Fruit fly (Drosophila melanogaster): ENCODE results near the gene DCTN5-p25.

The DCTN5-p25 gene

DNA sequence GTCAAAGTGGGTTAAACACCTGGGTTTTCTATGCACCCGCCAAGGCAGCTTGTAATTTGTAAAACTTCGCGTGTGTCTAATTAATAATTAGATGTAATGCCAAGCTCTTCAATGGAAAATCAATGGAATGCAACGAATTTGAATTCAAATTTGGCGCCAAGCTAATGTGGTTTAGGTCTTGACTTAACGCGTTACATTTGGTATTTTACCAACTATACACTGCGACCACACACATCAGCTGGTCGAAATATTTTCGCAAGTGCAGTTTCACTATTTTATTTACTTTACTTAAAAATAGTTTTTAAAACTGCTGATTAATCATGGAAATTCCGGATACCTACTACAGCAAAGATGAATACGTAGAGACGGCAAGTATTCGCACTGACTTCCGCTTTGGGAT lies at the start of gene DCTN5-p25:
Gene DCTN5-p25, plus strand, starts transcription at position 229 of the 400 bp plus-strand sequence.
- TF ChIP-seq fkh (GFP tag; optimal IDR thresholded peaks at IDR 0.05) (peak; percentile 64), dsx (GFP tag; optimal IDR thresholded peaks at IDR 0.05; ENCODE audit: poor library complexity, severe bottlenecking) (no peak), Sox15 (GFP tag; optimal IDR thresholded peaks at IDR 0.05) (no peak), CG11902 (GFP tag; optimal IDR thresholded peaks at IDR 0.05) (no peak)

DNA sequence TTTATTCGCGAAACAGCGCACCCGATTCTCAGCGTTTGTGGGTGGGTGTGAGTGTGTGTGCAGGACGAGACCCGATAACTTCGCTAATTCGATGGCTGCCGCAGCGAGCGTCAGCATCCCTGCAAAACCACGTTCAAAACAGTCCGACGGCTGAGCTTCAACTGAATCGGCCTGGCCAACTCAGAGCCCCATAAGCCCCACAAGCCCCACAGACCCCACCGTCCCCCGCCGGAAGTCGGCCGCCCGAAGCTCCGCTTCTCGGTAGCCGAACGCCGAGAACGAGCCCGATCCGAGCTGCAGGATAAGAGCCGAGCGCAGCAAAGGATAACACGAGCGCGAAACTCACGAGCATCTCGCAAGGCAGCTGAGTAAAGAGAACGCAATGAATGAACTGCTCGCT lies 33.4 kb upstream of the DCTN5-p25 start, which contains the start of gene side-II:
Gene side-II, minus strand, starts transcription at position 168 of the 400 bp plus-strand sequence.
- no peak for TF ChIP-seq net (GFP tag; optimal IDR thresholded peaks at IDR 0.05)
- no peak for TF ChIP-seq fd59A (GFP tag; optimal IDR thresholded peaks at IDR 0.05)
- TF ChIP-seq eg (GFP tag; IDR thresholded peaks at IDR 0.05): no peak
- TF ChIP-seq CG6808 (GFP tag; optimal IDR thresholded peaks at IDR 0.05): no peak
- no peak for TF ChIP-seq CG6276 (GFP tag; optimal IDR thresholded peaks at IDR 0.05)
- no peak for TF ChIP-seq Sox14 (GFP tag; optimal IDR thresholded peaks at IDR 0.05)
- no peak for TF ChIP-seq CG8119 (GFP tag; IDR thresholded peaks at IDR 0.05)
- TF ChIP-seq CG32006 (GFP tag; optimal IDR thresholded peaks at IDR 0.05): no peak
- TF ChIP-seq Eip75B (GFP tag; optimal IDR thresholded peaks at IDR 0.05): no peak
- no peak for TF ChIP-seq spab (GFP tag; optimal IDR thresholded peaks at IDR 0.05)
- TF ChIP-seq CG11902 (GFP tag; optimal IDR thresholded peaks at IDR 0.05): no peak
- TF ChIP-seq OdsH (GFP tag; optimal IDR thresholded peaks at IDR 0.05): no peak
- TF ChIP-seq Lpt (GFP tag; optimal IDR thresholded peaks at IDR 0.05): no peak
- TF ChIP-seq CG11762 (GFP tag; optimal IDR thresholded peaks at IDR 0.05; ENCODE audit: insufficient read depth): no peak
- no peak for TF ChIP-seq CG6854 (GFP tag; optimal IDR thresholded peaks at IDR 0.05)

DNA sequence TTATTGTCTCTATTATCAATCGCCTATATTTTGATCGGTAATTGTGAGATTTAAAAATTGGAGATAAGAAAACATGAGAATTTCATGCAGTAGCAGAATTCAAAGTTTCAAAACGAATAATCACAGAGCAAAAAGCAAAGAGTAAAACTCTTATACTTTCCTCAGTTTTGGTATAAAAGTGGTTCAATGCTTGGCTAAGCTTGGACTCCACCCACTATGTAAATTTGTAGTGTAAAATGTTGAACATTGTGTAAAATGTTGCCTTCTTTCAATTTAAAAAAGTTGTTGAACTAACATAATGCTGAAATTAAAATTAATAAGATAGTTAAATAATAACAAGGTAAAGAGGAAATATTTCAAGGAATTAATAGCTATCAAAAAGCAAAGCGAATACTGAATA lies 32.7 kb upstream of the DCTN5-p25 start:
- TF ChIP-seq Eip75B (GFP tag; optimal IDR thresholded peaks at IDR 0.05) (no peak), CG15336 (GFP tag; IDR thresholded peaks at IDR 0.05) (no peak), ss (GFP tag; optimal IDR thresholded peaks at IDR 0.05) (no peak), Sox14 (GFP tag; optimal IDR thresholded peaks at IDR 0.05) (no peak), Hr4 (GFP tag; optimal IDR thresholded peaks at IDR 0.05) (no peak), salr (GFP tag; optimal IDR thresholded peaks at IDR 0.05) (no peak), pdm3 (GFP tag; optimal IDR thresholded peaks at IDR 0.05) (no peak), svp (GFP tag) (no peak), lz (GFP tag; optimal IDR thresholded peaks at IDR 0.05) (no peak), Met (GFP tag; optimal IDR thresholded peaks at IDR 0.05) (no peak), dsx (GFP tag; optimal IDR thresholded peaks at IDR 0.05; ENCODE audit: poor library complexity, severe bottlenecking) (no peak), CG8319 (GFP tag; optimal IDR thresholded peaks at IDR 0.05) (no peak), net (GFP tag; optimal IDR thresholded peaks at IDR 0.05) (no peak), spab (GFP tag; optimal IDR thresholded peaks at IDR 0.05) (no peak), eg (GFP tag; IDR thresholded peaks at IDR 0.05) (no peak), vri (GFP tag; optimal IDR thresholded peaks at IDR 0.05) (no peak), CG4318 (GFP tag; optimal IDR thresholded peaks at IDR 0.05) (no peak), CG6792 (GFP tag; optimal IDR thresholded peaks at IDR 0.05) (no peak)

DNA sequence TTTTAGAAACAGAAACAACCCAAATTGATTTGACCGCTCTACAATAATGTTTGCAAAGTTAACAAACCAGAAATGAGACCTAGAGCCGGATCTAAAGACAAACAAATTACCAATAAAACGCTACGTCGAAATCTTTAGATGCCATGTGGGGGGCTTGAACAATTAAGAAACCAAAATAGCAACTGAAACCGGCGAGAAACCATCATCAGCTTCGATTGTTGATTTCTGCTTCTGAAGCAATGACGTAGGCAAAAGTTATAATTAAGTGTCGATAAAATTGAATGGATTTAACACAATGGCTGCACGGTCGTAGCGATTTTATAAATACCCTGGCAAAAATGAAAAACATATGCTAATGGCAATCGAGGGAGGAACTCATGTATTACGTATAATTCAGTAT lies 12.6 kb upstream of the DCTN5-p25 start:
- TF ChIP-seq Sox102F (GFP tag; optimal IDR thresholded peaks at IDR 0.05): no peak
- TF ChIP-seq OdsH (GFP tag; optimal IDR thresholded peaks at IDR 0.05): no peak
- no peak for TF ChIP-seq Smox (GFP tag; optimal IDR thresholded peaks at IDR 0.05)
- TF ChIP-seq Met (GFP tag; optimal IDR thresholded peaks at IDR 0.05): no peak
- TF ChIP-seq CG32006 (GFP tag; optimal IDR thresholded peaks at IDR 0.05): no peak
- TF ChIP-seq CG6854 (GFP tag; optimal IDR thresholded peaks at IDR 0.05): no peak

DNA sequence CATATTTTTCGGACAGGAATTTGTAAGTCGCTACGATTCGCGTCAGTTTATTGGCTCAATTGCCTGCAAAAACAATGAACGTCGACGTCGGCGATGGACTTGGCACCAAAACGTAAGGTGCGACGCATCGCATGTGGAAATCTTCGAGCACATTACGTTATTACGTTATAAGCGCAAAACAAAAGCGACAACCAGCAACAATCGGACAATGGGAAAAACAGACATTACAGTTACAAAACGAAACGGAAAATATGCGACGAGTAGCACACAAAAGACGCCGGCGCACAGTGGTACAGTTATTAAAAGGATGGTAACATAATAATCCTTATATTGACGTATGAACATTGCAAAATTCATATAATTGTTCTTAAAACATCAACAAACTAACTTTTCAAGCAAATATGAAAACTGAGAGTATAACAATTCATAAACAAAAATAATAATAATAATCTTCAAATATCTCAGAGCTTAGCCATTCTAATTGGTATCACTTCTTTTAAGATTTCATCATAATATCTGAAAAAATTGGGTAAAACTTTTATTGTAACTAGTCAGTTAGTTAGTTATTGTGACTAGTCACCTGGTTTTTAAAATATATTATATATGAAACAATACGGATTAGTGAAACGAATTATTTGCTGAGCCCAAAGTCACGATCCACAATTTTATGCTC lies 10.6 kb upstream of the DCTN5-p25 start:
- peak; percentile 21 for TF ChIP-seq topi (GFP tag; optimal IDR thresholded peaks at IDR 0.05)
- no peak for TF ChIP-seq Gug (GFP tag; IDR thresholded peaks at IDR 0.05)
- TF ChIP-seq CG6792 (GFP tag; optimal IDR thresholded peaks at IDR 0.05): peak; percentile 51
- TF ChIP-seq Hr4 (GFP tag; optimal IDR thresholded peaks at IDR 0.05): peak; percentile 74
- no peak for TF ChIP-seq dac (GFP tag; optimal IDR thresholded peaks at IDR 0.05)
- no peak for TF ChIP-seq CG6163 (GFP tag; IDR thresholded peaks at IDR 0.05)
- TF ChIP-seq fkh (GFP tag; optimal IDR thresholded peaks at IDR 0.05): no peak
- peak; percentile 50; the same call in 1 of the 2 replicates for TF ChIP-seq CG15336 (GFP tag; IDR thresholded peaks at IDR 0.05)
- peak; percentile 7 for TF ChIP-seq CG31627 (GFP tag; optimal IDR thresholded peaks at IDR 0.05)
- TF ChIP-seq cyc (GFP tag; optimal IDR thresholded peaks at IDR 0.05): no peak
- peak; percentile 48 for TF ChIP-seq CG3919 (GFP tag; optimal IDR thresholded peaks at IDR 0.05)
- no peak for TF ChIP-seq Eip93F (GFP tag; optimal IDR thresholded peaks at IDR 0.05)
- TF ChIP-seq CG7368 (GFP tag; optimal IDR thresholded peaks at IDR 0.05): no peak
- TF ChIP-seq ss (GFP tag; optimal IDR thresholded peaks at IDR 0.05): peak in 1 of 2 experiments; percentile 60
- no peak for TF ChIP-seq Hr39 (GFP tag; optimal IDR thresholded peaks at IDR 0.05)
- TF ChIP-seq Ets21C (GFP tag; optimal IDR thresholded peaks at IDR 0.05): no peak
- TF ChIP-seq CG8119 (GFP tag; IDR thresholded peaks at IDR 0.05): peak; percentile 55
